Worm (Caenorhabditis elegans) whole organism, L2 larva: ENCODE results near the gene C46C2.2.
"Not testable (repeated sequence)": the region's sequence is repeated elsewhere in the genome, so short reads cannot be mapped to it uniquely, and the experiment has no call there.

Source experiments
- C34F6.9 ChIP-seq: fragments of 150-350 bp; optimal IDR thresholded peaks from 2 replicates; lab custom pipeline; 2014; ENCODE audit warnings: missing biosample characterization, missing genetic modification characterization
- F13H6.1 ChIP-seq: sonication (generic microtip); optimal IDR thresholded peaks from 2 replicates; lab custom pipeline; 2016; ENCODE audit warnings: missing genetic modification characterization, missing compliant biosample characterization
- R02D3.7 ChIP-seq: fragments of 150-350 bp; optimal IDR thresholded peaks from 2 replicates; lab custom pipeline; 2014; ENCODE audit warnings: missing biosample characterization, missing genetic modification characterization
- Y55F3AM.14 ChIP-seq: fragments of 200-800 bp; sonication (Bioruptor generic); optimal IDR thresholded peaks from 2 replicates; lab custom pipeline; 2018; ENCODE audit warnings: mild to moderate bottlenecking, missing genetic modification characterization, missing compliant biosample characterization
- ZK546.5 ChIP-seq: sonication (generic microtip); optimal IDR thresholded peaks from 2 replicates; lab custom pipeline; 2017; ENCODE audit warnings: missing biosample characterization, missing genetic modification characterization
- alr-1 ChIP-seq: fragments of 150-350 bp; optimal IDR thresholded peaks from 2 replicates; lab custom pipeline; 2014; ENCODE audit warnings: missing biosample characterization, missing genetic modification characterization
- aly-2 ChIP-seq: fragments of 150-350 bp; optimal IDR thresholded peaks from 2 replicates; lab custom pipeline; 2014; ENCODE audit warnings: missing biosample characterization, missing genetic modification characterization
- ama-1 ChIP-seq: fragments of 150-350 bp; optimal IDR thresholded peaks from 2 replicates; lab custom pipeline; 2018; ENCODE audit warnings: inconsistent platforms
- blmp-1 ChIP-seq: sonication (generic microtip); optimal IDR thresholded peaks from 2 replicates; lab custom pipeline; 2017; ENCODE audit warnings: missing genetic modification characterization, mild to moderate bottlenecking, missing compliant biosample characterization, antibody characterized with exemption, moderate library complexity; ENCODE audit not compliant: insufficient read depth
- ceh-16 ChIP-seq: fragments of 150-350 bp; optimal IDR thresholded peaks from 2 replicates; lab custom pipeline; 2014; ENCODE audit warnings: missing biosample characterization, missing genetic modification characterization
- ceh-82 ChIP-seq: fragments of 150-350 bp; optimal IDR thresholded peaks from 2 replicates; lab custom pipeline; 2014; ENCODE audit warnings: missing biosample characterization, missing genetic modification characterization
- crh-2 ChIP-seq: sonication (generic microtip); optimal IDR thresholded peaks from 2 replicates; lab custom pipeline; 2017; ENCODE audit warnings: missing biosample characterization, missing genetic modification characterization
- dmd-4 ChIP-seq: sonication (generic microtip); optimal IDR thresholded peaks from 2 replicates; lab custom pipeline; 2017; ENCODE audit warnings: missing biosample characterization, missing genetic modification characterization
- egl-27 ChIP-seq: sonication (generic microtip); optimal IDR thresholded peaks from 3 replicates; lab custom pipeline; 2017; ENCODE audit warnings: missing biosample characterization, missing genetic modification reagents, missing genetic modification characterization
- elt-1 ChIP-seq: fragments of 150-350 bp; optimal IDR thresholded peaks from 2 replicates; lab custom pipeline; 2014; ENCODE audit warnings: missing biosample characterization, missing genetic modification characterization
- elt-3 ChIP-seq: sonication (generic microtip); optimal IDR thresholded peaks from 2 replicates; lab custom pipeline; 2017; ENCODE audit warnings: missing biosample characterization, missing genetic modification characterization
- fos-1 ChIP-seq: fragments of 150-350 bp; optimal IDR thresholded peaks from 2 replicates; lab custom pipeline; 2014; ENCODE audit warnings: missing biosample characterization, missing genetic modification characterization
- gmeb-1 ChIP-seq: fragments of 150-350 bp; optimal IDR thresholded peaks from 2 replicates; lab custom pipeline; 2014; ENCODE audit warnings: missing biosample characterization, missing genetic modification characterization
- lin-11 ChIP-seq: fragments of 150-350 bp; sonication (generic microtip); optimal IDR thresholded peaks from 2 replicates; lab custom pipeline; 2014; ENCODE audit warnings: missing biosample characterization, missing genetic modification characterization, inconsistent platforms, mixed read lengths
- lin-13 ChIP-seq: fragments of 150-350 bp; optimal IDR thresholded peaks from 2 replicates; lab custom pipeline; 2014; ENCODE audit warnings: missing biosample characterization, missing genetic modification reagents, missing genetic modification characterization
- lin-39 ChIP-seq: fragments of 150-350 bp; optimal IDR thresholded peaks from 2 replicates; lab custom pipeline; 2014; ENCODE audit warnings: missing biosample characterization, missing genetic modification reagents, missing genetic modification characterization
- lsy-2 ChIP-seq, 2 experiments: fragments of 150-350 bp in 1 of 2; sonication (generic microtip) in 1 of 2; optimal IDR thresholded peaks; 2 replicates each; lab custom pipeline; 2014 to 2017; ENCODE audit warnings: missing biosample characterization in 2 of 2, missing genetic modification characterization in 2 of 2
- mab-5 ChIP-seq: fragments of 150-350 bp; optimal IDR thresholded peaks from 2 replicates; lab custom pipeline; 2014; ENCODE audit warnings: missing biosample characterization, missing genetic modification characterization
- mbf-1 ChIP-seq: sonication (generic microtip); optimal IDR thresholded peaks from 2 replicates; lab custom pipeline; 2017; ENCODE audit warnings: missing biosample characterization, missing genetic modification characterization
- mdl-1 ChIP-seq, 2 experiments: fragments of 150-350 bp in 1 of 2; sonication (generic microtip) in 1 of 2; optimal IDR thresholded peaks; 2 replicates each; lab custom pipeline; 2017; ENCODE audit warnings: missing biosample characterization in 2 of 2, missing genetic modification characterization in 2 of 2
- nhr-10 ChIP-seq: sonication (generic microtip); optimal IDR thresholded peaks from 2 replicates; lab custom pipeline; 2017; ENCODE audit warnings: missing biosample characterization, missing genetic modification characterization
- nhr-11 ChIP-seq: fragments of 150-350 bp; optimal IDR thresholded peaks from 2 replicates; lab custom pipeline; 2014; ENCODE audit warnings: missing biosample characterization, missing genetic modification characterization
- nhr-12 ChIP-seq: fragments of 150-350 bp; optimal IDR thresholded peaks from 2 replicates; lab custom pipeline; 2014; ENCODE audit warnings: missing biosample characterization, missing genetic modification characterization
- nhr-129 ChIP-seq: fragments of 150-350 bp; optimal IDR thresholded peaks from 2 replicates; lab custom pipeline; 2014; ENCODE audit warnings: missing biosample characterization, missing genetic modification characterization
- nhr-21 ChIP-seq: fragments of 150-350 bp; optimal IDR thresholded peaks from 2 replicates; lab custom pipeline; 2014; ENCODE audit warnings: missing biosample characterization, missing genetic modification characterization
- nhr-23 ChIP-seq: fragments of 150-350 bp; optimal IDR thresholded peaks from 2 replicates; lab custom pipeline; 2014; ENCODE audit warnings: missing biosample characterization, missing genetic modification reagents, missing genetic modification characterization
- nhr-237 ChIP-seq: fragments of 150-350 bp; optimal IDR thresholded peaks from 2 replicates; lab custom pipeline; 2014; ENCODE audit warnings: missing biosample characterization, missing genetic modification characterization
- nhr-25 ChIP-seq: fragments of 150-350 bp; sonication (generic microtip); optimal IDR thresholded peaks from 3 replicates; lab custom pipeline; 2014; ENCODE audit warnings: missing biosample characterization, missing genetic modification characterization
- nhr-6 ChIP-seq: fragments of 150-350 bp; optimal IDR thresholded peaks from 2 replicates; lab custom pipeline; 2014; ENCODE audit warnings: missing biosample characterization, missing genetic modification characterization
- nhr-77 ChIP-seq: fragments of 150-350 bp; optimal IDR thresholded peaks from 2 replicates; lab custom pipeline; 2014; ENCODE audit warnings: missing biosample characterization, missing genetic modification characterization
- peb-1 ChIP-seq: fragments of 150-350 bp; optimal IDR thresholded peaks from 2 replicates; lab custom pipeline; 2014; ENCODE audit warnings: missing biosample characterization, missing genetic modification characterization
- sem-4 ChIP-seq: fragments of 150-350 bp; optimal IDR thresholded peaks from 2 replicates; lab custom pipeline; 2014; ENCODE audit warnings: missing biosample characterization, missing genetic modification reagents, missing genetic modification characterization
- skn-1 ChIP-seq: sonication (generic microtip); optimal IDR thresholded peaks from 2 replicates; lab custom pipeline; 2017; ENCODE audit warnings: missing biosample characterization, missing genetic modification characterization
- sma-3 ChIP-seq: sonication (generic microtip); optimal IDR thresholded peaks from 2 replicates; lab custom pipeline; 2016; ENCODE audit warnings: missing genetic modification reagents, missing genetic modification characterization, missing compliant biosample characterization
- sma-9 ChIP-seq, 2 experiments: fragments of 150-350 bp in 1 of 2; sonication (generic microtip) in 1 of 2; optimal IDR thresholded peaks; 2 replicates each; lab custom pipeline; 2014 to 2016; ENCODE audit warnings: missing genetic modification characterization in 2 of 2, mild to moderate bottlenecking in 1 of 2, missing biosample characterization in 1 of 2, missing compliant biosample characterization in 1 of 2, missing genetic modification reagents in 1 of 2, moderate library complexity in 1 of 2
- snpc-4 ChIP-seq: fragments of 150-350 bp; optimal IDR thresholded peaks from 2 replicates; lab custom pipeline; 2014; ENCODE audit warnings: missing biosample characterization, missing genetic modification characterization
- unc-39 ChIP-seq: fragments of 150-350 bp; optimal IDR thresholded peaks from 2 replicates; lab custom pipeline; 2014; ENCODE audit warnings: missing biosample characterization, missing genetic modification characterization
- unc-55 ChIP-seq: fragments of 150-350 bp; sonication (generic microtip); optimal IDR thresholded peaks from 3 replicates; lab custom pipeline; 2014; ENCODE audit warnings: missing biosample characterization, missing genetic modification reagents, missing genetic modification characterization
- unc-62 ChIP-seq: fragments of 150-350 bp; optimal IDR thresholded peaks from 2 replicates; lab custom pipeline; 2014; ENCODE audit warnings: missing biosample characterization, missing genetic modification reagents, missing genetic modification characterization
- zag-1 ChIP-seq: fragments of 150-350 bp; optimal IDR thresholded peaks from 2 replicates; lab custom pipeline; 2014; ENCODE audit warnings: missing biosample characterization, missing genetic modification characterization
- ztf-1 ChIP-seq: fragments of 200-800 bp; sonication (Bioruptor generic); conservative IDR thresholded peaks from 2 replicates; pipeline ENCODE4 v1.3.6; 2022; ENCODE audit warnings: missing genetic modification characterization, missing compliant biosample characterization
- ztf-11 ChIP-seq: sonication (generic microtip); optimal IDR thresholded peaks from 2 replicates; lab custom pipeline; 2017; ENCODE audit warnings: missing biosample characterization, missing genetic modification characterization
- ztf-4 ChIP-seq: fragments of 150-350 bp; optimal IDR thresholded peaks from 2 replicates; lab custom pipeline; 2014; ENCODE audit warnings: missing biosample characterization, missing genetic modification characterization

Gene C46C2.2

DNA sequence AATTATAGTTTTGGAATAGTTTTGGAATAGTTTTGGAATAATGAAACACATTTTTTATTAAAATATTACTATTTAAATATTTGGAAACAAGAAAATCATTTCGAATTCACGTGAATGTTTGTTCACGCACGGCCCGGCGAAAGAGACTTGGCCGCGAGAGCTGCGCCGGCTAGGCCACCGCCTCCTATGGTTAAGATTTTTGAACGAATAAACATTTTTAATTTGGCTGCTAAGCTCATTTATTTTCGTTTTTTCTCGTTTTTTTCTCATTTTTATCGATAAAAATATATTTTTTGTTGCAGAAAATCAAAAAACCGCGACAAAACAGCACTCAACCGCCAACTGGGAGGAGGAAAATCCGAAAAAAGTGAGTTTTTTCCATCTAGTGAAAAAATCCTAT lies 23.0 kb upstream of the C46C2.2 start, which contains the start of gene C46C2.7:
TSS of gene C46C2.7 (plus strand) at position 301 of the 400 bp plus-strand sequence.
- TF ChIP-seq nhr-6; snpc-4 (tag; lab: Kevin White, UChicago); lin-13 (GFP tag; lab: Kevin White, UChicago): not testable (repeated sequence)

DNA sequence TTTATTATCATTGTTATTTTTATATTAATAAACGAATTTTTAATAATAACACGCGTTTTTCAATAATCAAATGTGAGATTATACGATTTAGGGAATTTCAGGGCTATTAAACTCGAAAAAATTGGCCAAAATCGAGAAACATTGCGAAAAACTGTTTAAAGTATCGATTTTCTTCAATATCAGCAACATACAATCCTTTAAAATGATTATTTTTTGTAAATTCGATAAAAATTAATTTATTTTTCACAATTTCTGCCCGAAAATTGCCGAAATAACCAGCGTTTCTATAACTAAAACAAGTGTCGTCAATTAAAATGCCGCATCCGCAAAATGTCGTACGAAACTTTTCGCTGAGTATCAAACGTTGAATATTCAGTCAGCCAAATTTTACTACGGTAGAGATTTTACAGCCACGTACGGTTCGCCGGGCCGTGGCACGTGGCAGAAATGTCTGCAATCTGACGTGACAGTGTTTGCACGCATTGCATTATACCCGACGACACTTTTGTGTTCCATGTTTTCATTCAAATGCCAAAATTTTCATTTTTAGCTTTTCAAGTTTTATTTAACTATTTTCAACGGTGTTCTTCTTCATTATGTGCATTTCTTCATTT lies 21.4 kb upstream of the C46C2.2 start:
- peak in 1 of 2 experiments; percentile 66 for TF ChIP-seq lsy-2 (tag; optimal IDR thresholded peaks at IDR 0.05; lab: Kevin White, UChicago)

DNA sequence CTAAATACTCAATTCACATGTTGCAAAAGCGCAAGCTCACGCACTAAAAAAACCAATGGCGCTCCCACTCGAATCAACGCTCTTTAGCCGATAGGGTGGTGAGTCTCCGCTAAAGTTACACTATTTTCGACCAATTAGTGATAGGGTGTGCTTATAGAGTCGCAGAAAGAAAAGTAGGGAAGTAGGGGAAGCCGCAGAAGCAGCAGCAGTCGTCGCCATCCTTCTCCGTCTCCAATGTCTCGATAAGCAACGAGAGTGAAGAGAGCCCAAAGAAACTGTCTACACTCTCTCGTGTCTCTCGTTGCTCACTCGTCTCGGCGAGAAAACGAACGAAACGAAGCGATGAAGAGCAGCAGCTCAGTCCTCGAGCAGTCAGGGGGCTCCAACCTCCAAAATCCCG lies 20.8 kb upstream of the C46C2.2 start:
- TF ChIP-seq crh-2 (tag; lab: Kevin White, UChicago) (peak; percentile 52), skn-1 (tag; lab: Kevin White, UChicago) (no peak), unc-55 (peak; percentile 82), aly-2 (tag; lab: Kevin White, UChicago) (no peak), ztf-11 (tag; lab: Kevin White, UChicago) (no peak), lin-11 (peak; percentile 32), mbf-1 (tag; lab: Kevin White, UChicago) (no peak), ceh-16 (tag; lab: Kevin White, UChicago) (no peak), nhr-12 (tag; lab: Kevin White, UChicago) (no peak), nhr-77 (tag; lab: Kevin White, UChicago) (no peak), elt-1 (tag; lab: Kevin White, UChicago) (no peak), nhr-23 (tag; lab: Kevin White, UChicago) (no peak), C34F6.9 (tag; lab: Kevin White, UChicago) (peak; percentile 73), mdl-1 (tag; optimal IDR thresholded peaks at IDR 0.05; lab: Kevin White, UChicago) (peak; percentile 48 to 54), nhr-6 (peak; percentile 19), gmeb-1 (no peak), ztf-4 (no peak), peb-1 (no peak), mab-5 (tag; lab: Kevin White, UChicago) (peak; percentile 19), elt-3 (tag; lab: Kevin White, UChicago) (no peak), unc-39 (tag; lab: Kevin White, UChicago) (no peak), F13H6.1 (tag; lab: Kevin White, UChicago) (peak; percentile 90), unc-62 (GFP tag; lab: Kevin White, UChicago) (no peak), lsy-2 (tag; optimal IDR thresholded peaks at IDR 0.05; lab: Kevin White, UChicago) (peak in 1 of 2 experiments; percentile 43), ZK546.5 (tag; lab: Kevin White, UChicago) (no peak), sma-3 (no peak), ceh-82 (peak; percentile 77), nhr-237 (tag; lab: Kevin White, UChicago) (no peak), zag-1 (tag; lab: Kevin White, UChicago) (peak; percentile 82), nhr-11 (tag; lab: Kevin White, UChicago) (no peak), snpc-4 (tag; lab: Kevin White, UChicago) (peak; percentile 56), egl-27 (tag; lab: Kevin White, UChicago) (peak; percentile 57), nhr-129 (tag; lab: Kevin White, UChicago) (peak; percentile 90), blmp-1 (tag; lab: Kevin White, UChicago) (peak; percentile 27), R02D3.7 (tag; lab: Kevin White, UChicago) (no peak), ztf-1 (no peak), lin-13 (GFP tag; lab: Kevin White, UChicago) (peak; percentile 10), nhr-25 (no peak), Y55F3AM.14 (GFP tag; lab: Kevin White, UChicago) (peak; percentile 15), alr-1 (tag; lab: Kevin White, UChicago) (no peak), dmd-4 (tag; lab: Kevin White, UChicago) (no peak), nhr-21 (tag; lab: Kevin White, UChicago) (no peak), lin-39 (tag; lab: Kevin White, UChicago) (no peak), nhr-10 (no peak), ama-1 (lab: Kevin White, UChicago) (no peak), sem-4 (tag; lab: Kevin White, UChicago) (peak; percentile 21), sma-9 (GFP tag; optimal IDR thresholded peaks at IDR 0.05; lab: Kevin White, UChicago) (peak; percentile 92), sma-9 (tag; optimal IDR thresholded peaks at IDR 0.05; lab: Kevin White, UChicago) (no peak), fos-1 (tag; lab: Kevin White, UChicago) (peak; percentile 72)
